Worm (Caenorhabditis elegans) whole organism, L1 larva: ENCODE measurements around the gene C04B4.6.
A peak's percentile ranks its signal among the peaks of the same experiment; 100 is the strongest.
"Not testable (repeated sequence)": the region's sequence is repeated elsewhere in the genome, so short reads cannot be mapped to it uniquely, and the experiment has no call there.

ENCODE experiments used
- C04F5.9 ChIP-seq: sonication (generic microtip); optimal IDR thresholded peaks from 2 replicates; lab custom pipeline; 2016; ENCODE audit warnings: missing genetic modification characterization, missing compliant biosample characterization
- C16A3.4 ChIP-seq: fragments of 150-350 bp; optimal IDR thresholded peaks from 2 replicates; lab custom pipeline; 2014; ENCODE audit warnings: missing biosample characterization, missing genetic modification characterization
- alr-1 ChIP-seq: fragments of 200-800 bp; sonication (Bioruptor generic); optimal IDR thresholded peaks from 2 replicates; lab custom pipeline; 2018; ENCODE audit warnings: borderline replicate concordance, mild to moderate bottlenecking, missing genetic modification characterization, missing compliant biosample characterization
- ceh-63 ChIP-seq: fragments of 200-800 bp; sonication (Bioruptor generic); optimal IDR thresholded peaks from 2 replicates; lab custom pipeline; 2018; ENCODE audit warnings: mild to moderate bottlenecking, missing genetic modification characterization, missing compliant biosample characterization
- ceh-88 ChIP-seq: fragments of 200-800 bp; sonication (Bioruptor generic); IDR thresholded peaks from 2 replicates; pipeline ENCODE4 v1.3.6; 2022; ENCODE audit warnings: missing genetic modification characterization, missing compliant biosample characterization
- ces-1 ChIP-seq: fragments of 150-350 bp; optimal IDR thresholded peaks from 2 replicates; lab custom pipeline; 2014; ENCODE audit warnings: missing biosample characterization, missing genetic modification reagents, missing genetic modification characterization
- dpl-1 ChIP-seq, 3 experiments: fragments of 150-350 bp in 2 of 3; sonication (generic microtip) in 1 of 3; optimal IDR thresholded peaks; 2 replicates each; lab custom pipeline; 2014 to 2017; ENCODE audit warnings: missing biosample characterization in 3 of 3, missing genetic modification characterization in 3 of 3, missing genetic modification reagents in 3 of 3
- dsc-1 ChIP-seq: sonication (generic microtip); optimal IDR thresholded peaks from 2 replicates; lab custom pipeline; 2016; ENCODE audit warnings: mild to moderate bottlenecking, missing genetic modification characterization, missing compliant biosample characterization
- egl-27 ChIP-seq, 2 experiments: fragments of 150-350 bp in 1 of 2; sonication (generic microtip); optimal IDR thresholded peaks; 3 replicates each; lab custom pipeline; 2017 to 2018; ENCODE audit warnings: missing biosample characterization in 2 of 2, missing genetic modification characterization in 2 of 2, missing genetic modification reagents in 2 of 2
- elt-2 ChIP-seq: sonication (generic microtip); optimal IDR thresholded peaks from 2 replicates; lab custom pipeline; 2016; ENCODE audit warnings: missing genetic modification characterization, mild to moderate bottlenecking, inconsistent platforms, missing compliant biosample characterization, missing genetic modification reagents
- ets-5 ChIP-seq: fragments of 200-800 bp; sonication (Bioruptor generic); IDR thresholded peaks from 2 replicates; pipeline ENCODE4 v1.3.6; 2022; ENCODE audit warnings: missing genetic modification characterization, missing compliant biosample characterization
- fos-1 ChIP-seq: fragments of 150-350 bp; optimal IDR thresholded peaks from 2 replicates; lab custom pipeline; 2014; ENCODE audit warnings: missing biosample characterization, missing genetic modification characterization
- grh-1 ChIP-seq: fragments of 200-800 bp; sonication (Bioruptor generic); IDR thresholded peaks from 2 replicates; pipeline ENCODE4 v1.3.6; 2022; ENCODE audit warnings: missing genetic modification reagents, missing genetic modification characterization, missing compliant biosample characterization
- irx-1 ChIP-seq: sonication (generic microtip); optimal IDR thresholded peaks from 2 replicates; lab custom pipeline; 2016; ENCODE audit warnings: missing genetic modification characterization, missing compliant biosample characterization
- jun-1 ChIP-seq: fragments of 150-350 bp; optimal IDR thresholded peaks from 2 replicates; lab custom pipeline; 2014; ENCODE audit warnings: missing biosample characterization, missing genetic modification reagents, missing genetic modification characterization
- lsy-2 ChIP-seq, 2 experiments: fragments of 150-350 bp; optimal IDR thresholded peaks; 2 replicates each; lab custom pipeline; 2014; ENCODE audit warnings: missing biosample characterization in 2 of 2, missing genetic modification characterization in 2 of 2
- mdl-1 ChIP-seq, 2 experiments: fragments of 150-350 bp; optimal IDR thresholded peaks; 2 replicates each; lab custom pipeline; 2014 to 2017; ENCODE audit warnings: missing biosample characterization in 2 of 2, missing genetic modification characterization in 2 of 2, inconsistent platforms in 1 of 2
- mef-2 ChIP-seq: fragments of 150-350 bp; optimal IDR thresholded peaks from 2 replicates; lab custom pipeline; 2014; ENCODE audit warnings: missing biosample characterization, missing genetic modification characterization
- mep-1 ChIP-seq: fragments of 150-350 bp; optimal IDR thresholded peaks from 2 replicates; lab custom pipeline; 2014; ENCODE audit warnings: missing biosample characterization, missing genetic modification characterization
- nhr-12 ChIP-seq: sonication (generic microtip); optimal IDR thresholded peaks from 2 replicates; lab custom pipeline; 2017; ENCODE audit warnings: missing biosample characterization, missing genetic modification characterization
- nhr-237 ChIP-seq: fragments of 150-350 bp; optimal IDR thresholded peaks from 2 replicates; lab custom pipeline; 2014; ENCODE audit warnings: missing biosample characterization, missing genetic modification characterization
- nhr-47 ChIP-seq: sonication (generic microtip); optimal IDR thresholded peaks from 2 replicates; lab custom pipeline; 2016; ENCODE audit warnings: mild to moderate bottlenecking, missing genetic modification characterization, moderate library complexity, missing compliant biosample characterization
- nhr-71 ChIP-seq: sonication (generic microtip); optimal IDR thresholded peaks from 2 replicates; lab custom pipeline; 2016; ENCODE audit warnings: mild to moderate bottlenecking, missing genetic modification characterization, moderate library complexity, missing compliant biosample characterization
- nhr-76 ChIP-seq: sonication (generic microtip); optimal IDR thresholded peaks from 2 replicates; lab custom pipeline; 2017; ENCODE audit warnings: missing biosample characterization, missing genetic modification characterization
- nhr-85 ChIP-seq: sonication (generic microtip); peaks from one replicate; lab custom pipeline; 2016; ENCODE audit warnings: missing genetic modification characterization, inconsistent platforms, missing compliant biosample characterization
- pag-3 ChIP-seq: sonication (generic microtip); optimal IDR thresholded peaks from 2 replicates; lab custom pipeline; 2017; ENCODE audit warnings: missing genetic modification characterization, mild to moderate bottlenecking, missing compliant biosample characterization, antibody characterized with exemption, borderline replicate concordance; ENCODE audit not compliant: insufficient read depth
- pax-3 ChIP-seq: fragments of 200-800 bp; sonication (Bioruptor generic); optimal IDR thresholded peaks from 2 replicates; lab custom pipeline; 2018; ENCODE audit warnings: mild to moderate bottlenecking, missing genetic modification characterization, moderate library complexity, missing compliant biosample characterization
- pqm-1 ChIP-seq: sonication (generic microtip); optimal IDR thresholded peaks from 3 replicates; lab custom pipeline; 2017; ENCODE audit warnings: missing biosample characterization, missing genetic modification characterization
- tbx-2 ChIP-seq: sonication (generic microtip); optimal IDR thresholded peaks from 2 replicates; lab custom pipeline; 2016; ENCODE audit warnings: missing genetic modification characterization, missing compliant biosample characterization
- tlp-1 ChIP-seq: fragments of 150-350 bp; optimal IDR thresholded peaks from 2 replicates; lab custom pipeline; 2014; ENCODE audit warnings: missing biosample characterization, missing genetic modification characterization
- unc-62 ChIP-seq: fragments of 150-350 bp; optimal IDR thresholded peaks from 2 replicates; lab custom pipeline; 2014; ENCODE audit warnings: missing biosample characterization, missing genetic modification reagents, missing genetic modification characterization
- unc-86 ChIP-seq: sonication (generic microtip); optimal IDR thresholded peaks from 2 replicates; lab custom pipeline; 2016; ENCODE audit warnings: missing genetic modification characterization, missing compliant biosample characterization
- ztf-11 ChIP-seq, 2 experiments: sonication (generic microtip); optimal IDR thresholded peaks; 2 replicates each; lab custom pipeline; 2016 to 2017; ENCODE audit warnings: missing genetic modification characterization in 2 of 2, missing biosample characterization in 1 of 2, missing compliant biosample characterization in 1 of 2

C04B4.6 gene

ce11 chrX:12302755-12303154, 27.3 kb upstream of the C04B4.6 start, which contains the start of gene dot-1.3:
Gene dot-1.3, minus strand, starts transcription at chrX:12302855.
- TF ChIP-seq lsy-2 (tag; optimal IDR thresholded peaks at IDR 0.05; lab: Kevin White, UChicago); pag-3 (tag; lab: Kevin White, UChicago); ztf-11 (tag; optimal IDR thresholded peaks at IDR 0.05; lab: Kevin White, UChicago): not testable (repeated sequence)

- TF ChIP-seq nhr-71 (tag; lab: Kevin White, UChicago) (no peak), nhr-85 (tag; lab: Kevin White, UChicago) (peak; percentile 1)
These were observed 24.4 kb upstream of the C04B4.6 start, which contains the start of gene W06D11.5 for ce11 chrX:12299834-12300233. Gene W06D11.5, plus strand, starts transcription at chrX:12300134.

DNA sequence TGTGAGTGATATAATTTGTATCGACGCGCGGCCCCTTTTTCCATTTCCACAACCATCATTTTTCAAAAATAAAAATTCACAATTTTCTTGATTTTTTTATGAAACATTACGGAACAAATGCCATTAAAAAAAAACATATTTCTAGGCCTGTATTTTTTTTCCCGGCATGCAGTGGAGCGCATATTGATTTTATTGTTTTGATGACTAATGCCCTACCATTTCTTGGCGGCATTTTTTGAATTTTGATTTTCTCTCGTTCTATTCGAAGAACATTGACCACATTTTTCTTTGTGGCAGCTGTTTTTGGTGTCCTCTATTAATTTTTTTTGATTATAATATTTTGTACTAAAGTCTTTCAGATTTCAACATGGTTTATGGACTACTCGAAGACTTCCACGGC, 22.8 kb upstream of the C04B4.6 start, which contains the start of gene W06D11.3:
TSS of gene W06D11.3 (plus strand) at position 360 of the 400 bp plus-strand sequence.
- no peak for TF ChIP-seq ztf-11 (tag; optimal IDR thresholded peaks at IDR 0.05; lab: Kevin White, UChicago)

DNA sequence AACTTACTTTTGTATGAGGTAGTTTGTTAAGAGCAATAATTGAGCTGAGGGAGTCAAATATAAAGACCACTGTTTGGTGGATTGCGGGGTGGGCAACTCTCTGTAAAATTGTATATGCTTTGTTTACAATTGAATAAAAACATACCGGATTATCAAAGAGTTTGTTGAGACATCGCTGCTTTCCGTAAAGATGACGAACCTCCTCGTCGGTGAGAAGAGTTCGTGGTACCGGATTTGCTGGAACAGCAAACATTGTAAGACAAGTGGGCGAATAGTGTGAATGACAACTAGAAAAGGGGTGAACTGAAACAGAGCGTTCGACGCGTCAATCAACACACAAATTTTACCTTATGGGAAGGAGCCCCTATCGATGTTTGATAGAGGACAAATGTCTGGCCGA, 20.9 kb upstream of the C04B4.6 start, which contains the start of gene W06D11.2:
TSS of gene W06D11.2 (minus strand) at position 339 of the 400 bp plus-strand sequence.
- no peak for TF ChIP-seq nhr-47 (tag; lab: Kevin White, UChicago)
- TF ChIP-seq tlp-1 (tag; lab: Kevin White, UChicago): no peak
- TF ChIP-seq nhr-12: no peak
- TF ChIP-seq elt-2 (tag; lab: Kevin White, UChicago): no peak
- TF ChIP-seq unc-62 (GFP tag; lab: Kevin White, UChicago): no peak
- no peak for TF ChIP-seq mef-2 (tag; lab: Kevin White, UChicago)
- TF ChIP-seq mdl-1 (tag; optimal IDR thresholded peaks at IDR 0.05; lab: Kevin White, UChicago): no peak
- TF ChIP-seq irx-1 (tag; lab: Kevin White, UChicago): no peak
- no peak for TF ChIP-seq mep-1
- no peak for TF ChIP-seq grh-1 (GFP tag; lab: Robert Waterston, UW)
- TF ChIP-seq fos-1 (tag; lab: Kevin White, UChicago): no peak
- TF ChIP-seq ztf-11 (tag; optimal IDR thresholded peaks at IDR 0.05; lab: Kevin White, UChicago): no peak
- TF ChIP-seq alr-1 (tag; lab: Kevin White, UChicago): no peak
- TF ChIP-seq lsy-2 (tag; optimal IDR thresholded peaks at IDR 0.05; lab: Kevin White, UChicago): no peak
- TF ChIP-seq C16A3.4 (tag; lab: Kevin White, UChicago): no peak
- TF ChIP-seq ets-5 (GFP tag; lab: Robert Waterston, UW): no peak
- no peak for TF ChIP-seq jun-1 (tag; lab: Kevin White, UChicago)
- no peak for TF ChIP-seq nhr-237 (tag; lab: Kevin White, UChicago)

ce11 chrX:12294263-12294662, 18.8 kb upstream of the C04B4.6 start, which contains the start of gene W06D11.1:
Gene W06D11.1, plus strand, starts transcription at chrX:12294563.
- no peak for TF ChIP-seq nhr-47 (tag; lab: Kevin White, UChicago)
- no peak for TF ChIP-seq ceh-88 (GFP tag; lab: Robert Waterston, UW)
- no peak for TF ChIP-seq tbx-2 (tag; lab: Kevin White, UChicago)
- TF ChIP-seq mef-2 (tag; lab: Kevin White, UChicago): no peak
- TF ChIP-seq ces-1 (GFP tag; lab: Kevin White, UChicago): no peak
- no peak for TF ChIP-seq dpl-1 (GFP tag; optimal IDR thresholded peaks at IDR 0.05; lab: Kevin White, UChicago)
- no peak for TF ChIP-seq pax-3
- no peak for TF ChIP-seq unc-86 (tag; lab: Kevin White, UChicago)
- TF ChIP-seq nhr-76 (tag; lab: Kevin White, UChicago): no peak

- TF ChIP-seq ceh-63 (GFP tag; lab: Kevin White, UChicago) (no peak), fos-1 (tag; lab: Kevin White, UChicago) (no peak), C04F5.9 (tag; lab: Kevin White, UChicago) (no peak), nhr-71 (tag; lab: Kevin White, UChicago) (no peak), ces-1 (GFP tag; lab: Kevin White, UChicago) (no peak), egl-27 (tag; optimal IDR thresholded peaks at IDR 0.05; lab: Kevin White, UChicago) (no peak), nhr-85 (tag; lab: Kevin White, UChicago) (no peak), dsc-1 (tag; lab: Kevin White, UChicago) (no peak), pqm-1 (tag; lab: Kevin White, UChicago) (no peak), nhr-12 (no peak), irx-1 (tag; lab: Kevin White, UChicago) (no peak)
These were observed 15.1 kb upstream of the C04B4.6 start, which contains the start of gene C04B4.4 for ce11 chrX:12290539-12290938. Gene C04B4.4, plus strand, starts transcription at chrX:12290839.
